Worm (Caenorhabditis elegans) whole organism, early embryonic: ENCODE measurements around the gene F19C6.2.

Experiments
- B0310.2 ChIP-seq: sonication (generic microtip); optimal IDR thresholded peaks from 2 replicates; lab custom pipeline; 2016; ENCODE audit warnings: mild to moderate bottlenecking, missing genetic modification characterization, missing compliant biosample characterization
- F13C5.2 ChIP-seq: sonication (generic microtip); optimal IDR thresholded peaks from 2 replicates; lab custom pipeline; 2017; ENCODE audit warnings: mild to moderate bottlenecking, missing genetic modification characterization, inconsistent platforms, missing compliant biosample characterization
- aly-1 ChIP-seq: sonication (generic microtip); optimal IDR thresholded peaks from 2 replicates; lab custom pipeline; 2016; ENCODE audit warnings: missing genetic modification characterization, missing compliant biosample characterization
- ama-1 ChIP-seq: fragments of 150-350 bp; optimal IDR thresholded peaks from 2 replicates; lab custom pipeline; 2014
- ceh-13 ChIP-seq: fragments of 200-800 bp; sonication (Bioruptor generic); optimal IDR thresholded peaks from 2 replicates; lab custom pipeline; 2018; ENCODE audit warnings: mild to moderate bottlenecking, missing genetic modification characterization, missing compliant biosample characterization
- ceh-36 ChIP-seq: sonication (generic microtip); optimal IDR thresholded peaks from 2 replicates; lab custom pipeline; 2016; ENCODE audit warnings: missing genetic modification characterization, inconsistent platforms, missing compliant biosample characterization
- ets-7 ChIP-seq: sonication (generic microtip); optimal IDR thresholded peaks from 2 replicates; lab custom pipeline; 2016; ENCODE audit warnings: missing genotype, missing genetic modification characterization, missing compliant biosample characterization
- flt-1 ChIP-seq: fragments of 200-800 bp; sonication (Bioruptor generic); IDR thresholded peaks from 2 replicates; pipeline ENCODE4 v1.3.6; 2022; ENCODE audit warnings: missing genetic modification characterization, missing compliant biosample characterization
- hmbx-1 ChIP-seq: sonication (generic microtip); optimal IDR thresholded peaks from 2 replicates; lab custom pipeline; 2016; ENCODE audit warnings: mild to moderate bottlenecking, missing genetic modification characterization, missing compliant biosample characterization
- hmg-4 ChIP-seq: fragments of 200-800 bp; sonication (Bioruptor generic); optimal IDR thresholded peaks from 2 replicates; lab custom pipeline; 2018; ENCODE audit warnings: mild to moderate bottlenecking, missing genetic modification characterization, missing compliant biosample characterization
- hnd-1 ChIP-seq: sonication (generic microtip); optimal IDR thresholded peaks from 2 replicates; lab custom pipeline; 2016; ENCODE audit warnings: missing genetic modification characterization, missing compliant biosample characterization
- pes-1 ChIP-seq: fragments of 200-800 bp; sonication (Bioruptor generic); IDR thresholded peaks from 2 replicates; pipeline ENCODE4 v1.3.6; 2022; ENCODE audit warnings: missing genetic modification reagents, missing genetic modification characterization, missing compliant biosample characterization
- scrt-1 ChIP-seq: fragments of 200-800 bp; sonication (Bioruptor generic); IDR thresholded peaks from 2 replicates; pipeline ENCODE4 v1.3.6; 2022; ENCODE audit warnings: missing genetic modification characterization, missing compliant biosample characterization
- sea-1 ChIP-seq: fragments of 200-800 bp; sonication (Bioruptor generic); conservative IDR thresholded peaks from 2 replicates; pipeline ENCODE4 v1.3.6; 2022; ENCODE audit warnings: missing genetic modification characterization, missing compliant biosample characterization
- tbx-11 ChIP-seq: fragments of 200-800 bp; sonication (Bioruptor generic); IDR thresholded peaks from 2 replicates; pipeline ENCODE4 v1.3.6; 2022; ENCODE audit warnings: missing genetic modification characterization, missing compliant biosample characterization
- tbx-37 ChIP-seq: fragments of 200-800 bp; sonication (Bioruptor generic); conservative IDR thresholded peaks from 2 replicates; pipeline ENCODE4 v1.3.6; 2022; ENCODE audit warnings: missing genetic modification reagents, missing genetic modification characterization, missing compliant biosample characterization
- tra-4 ChIP-seq: sonication (generic microtip); optimal IDR thresholded peaks from 2 replicates; lab custom pipeline; 2017; ENCODE audit warnings: missing genetic modification characterization, missing compliant biosample characterization

The F19C6.2 gene

ce11 chrX:10026347-10026746 is 25.6 kb downstream of the F19C6.2 start:
- TF ChIP-seq F13C5.2 (tag; lab: Kevin White, UChicago) (no peak), pes-1 (GFP tag; lab: Robert Waterston, UW) (no peak), hnd-1 (tag; lab: Kevin White, UChicago) (no peak), ama-1 (lab: Kevin White, UChicago) (no peak), hmg-4 (GFP tag; lab: Kevin White, UChicago) (no peak), ets-7 (tag; lab: Kevin White, UChicago) (no peak), B0310.2 (tag; lab: Kevin White, UChicago) (no peak), sea-1 (GFP tag; lab: Robert Waterston, UW) (no peak), hmbx-1 (tag; lab: Kevin White, UChicago) (no peak), tbx-11 (GFP tag; lab: Robert Waterston, UW) (no peak), scrt-1 (GFP tag; lab: Robert Waterston, UW) (no peak)

ce11 chrX:10027556-10027955 is 26.8 kb downstream of the F19C6.2 start, which contains the start of gene mkk-4:
mkk-4 (plus strand) TSS chrX:10027856.
- TF ChIP-seq tbx-11 (GFP tag; lab: Robert Waterston, UW) (no peak), hnd-1 (tag; lab: Kevin White, UChicago) (no peak), ceh-36 (no peak), F13C5.2 (tag; lab: Kevin White, UChicago) (no peak), hmg-4 (GFP tag; lab: Kevin White, UChicago) (no peak), scrt-1 (GFP tag; lab: Robert Waterston, UW) (no peak), hmbx-1 (tag; lab: Kevin White, UChicago) (no peak)

- TF ChIP-seq tbx-11 (GFP tag; lab: Robert Waterston, UW) (no peak), ceh-36 (no peak), B0310.2 (tag; lab: Kevin White, UChicago) (no peak), hmbx-1 (tag; lab: Kevin White, UChicago) (no peak), sea-1 (GFP tag; lab: Robert Waterston, UW) (no peak), pes-1 (GFP tag; lab: Robert Waterston, UW) (no peak), tra-4 (tag; lab: Kevin White, UChicago) (no peak), scrt-1 (GFP tag; lab: Robert Waterston, UW) (no peak), flt-1 (GFP tag; lab: Robert Waterston, UW) (no peak), hnd-1 (tag; lab: Kevin White, UChicago) (no peak), ets-7 (tag; lab: Kevin White, UChicago) (no peak), ceh-13 (GFP tag; lab: Kevin White, UChicago) (no peak), ama-1 (lab: Kevin White, UChicago) (no peak), hmg-4 (GFP tag; lab: Kevin White, UChicago) (no peak), aly-1 (tag; lab: Kevin White, UChicago) (no peak), F13C5.2 (tag; lab: Kevin White, UChicago) (no peak), tbx-37 (no peak)
Measured at ce11 chrX:10030836-10031235, 30.1 kb downstream of the F19C6.2 start, which contains the start of gene sek-6. sek-6 (plus strand) TSS chrX:10031150.

- TF ChIP-seq ets-7 (tag; lab: Kevin White, UChicago) (no peak), hnd-1 (tag; lab: Kevin White, UChicago) (no peak), scrt-1 (GFP tag; lab: Robert Waterston, UW) (no peak), ceh-36 (no peak), tra-4 (tag; lab: Kevin White, UChicago) (no peak), ama-1 (lab: Kevin White, UChicago) (no peak), sea-1 (GFP tag; lab: Robert Waterston, UW) (no peak), pes-1 (GFP tag; lab: Robert Waterston, UW) (no peak), hmg-4 (GFP tag; lab: Kevin White, UChicago) (no peak), B0310.2 (tag; lab: Kevin White, UChicago) (no peak), aly-1 (tag; lab: Kevin White, UChicago) (no peak), tbx-37 (no peak), tbx-11 (GFP tag; lab: Robert Waterston, UW) (no peak), flt-1 (GFP tag; lab: Robert Waterston, UW) (no peak), F13C5.2 (tag; lab: Kevin White, UChicago) (no peak), ceh-13 (GFP tag; lab: Kevin White, UChicago) (no peak), hmbx-1 (tag; lab: Kevin White, UChicago) (no peak)
Measured at ce11 chrX:10044473-10044872, 43.7 kb downstream of the F19C6.2 start.

- TF ChIP-seq B0310.2 (tag; lab: Kevin White, UChicago) = no peak
Measured at ce11 chrX:10047325-10047724, 46.6 kb downstream of the F19C6.2 start, which contains the start of gene ZC374.2. ZC374.2 (minus strand) TSS chrX:10047425.

- TF ChIP-seq hnd-1 (tag; lab: Kevin White, UChicago) (no peak), tra-4 (tag; lab: Kevin White, UChicago) (no peak), ceh-13 (GFP tag; lab: Kevin White, UChicago) (no peak), F13C5.2 (tag; lab: Kevin White, UChicago) (no peak), tbx-37 (no peak), pes-1 (GFP tag; lab: Robert Waterston, UW) (no peak), hmg-4 (GFP tag; lab: Kevin White, UChicago) (no peak), ceh-36 (no peak), B0310.2 (tag; lab: Kevin White, UChicago) (no peak), hmbx-1 (tag; lab: Kevin White, UChicago) (no peak), ama-1 (lab: Kevin White, UChicago) (no peak), aly-1 (tag; lab: Kevin White, UChicago) (no peak), tbx-11 (GFP tag; lab: Robert Waterston, UW) (no peak), sea-1 (GFP tag; lab: Robert Waterston, UW) (no peak)
Measured at ce11 chrX:10049160-10049559, 48.4 kb downstream of the F19C6.2 start, which contains the start of gene gnrr-3. gnrr-3 (plus strand) TSS chrX:10049460.

ce11 chrX:10051625-10052024 is 50.9 kb downstream of the F19C6.2 start:
- no peak for TF ChIP-seq F13C5.2 (tag; lab: Kevin White, UChicago)
- TF ChIP-seq ceh-36 = no peak
- no peak for TF ChIP-seq flt-1 (GFP tag; lab: Robert Waterston, UW)
- no peak for TF ChIP-seq aly-1 (tag; lab: Kevin White, UChicago)
- TF ChIP-seq pes-1 (GFP tag; lab: Robert Waterston, UW) = no peak
- no peak for TF ChIP-seq tbx-37
- no peak for TF ChIP-seq ceh-13 (GFP tag; lab: Kevin White, UChicago)
- TF ChIP-seq scrt-1 (GFP tag; lab: Robert Waterston, UW) = no peak
- no peak for TF ChIP-seq tra-4 (tag; lab: Kevin White, UChicago)
- TF ChIP-seq tbx-11 (GFP tag; lab: Robert Waterston, UW) = no peak
